Fruit fly (Drosophila melanogaster): ENCODE results near the gene obst-F.

- TF ChIP-seq Sox102F (GFP tag; optimal IDR thresholded peaks at IDR 0.05) (peak; percentile 30), CG34406 (GFP tag; optimal IDR thresholded peaks at IDR 0.05) (peak; percentile 33), CG11294 (GFP tag; IDR thresholded peaks at IDR 0.05) (no peak), CG3919 (GFP tag; optimal IDR thresholded peaks at IDR 0.05) (no peak), CG6792 (GFP tag; optimal IDR thresholded peaks at IDR 0.05) (no peak), topi (GFP tag; optimal IDR thresholded peaks at IDR 0.05) (no peak), vri (GFP tag; optimal IDR thresholded peaks at IDR 0.05) (peak; percentile 28), Ets21C (GFP tag; optimal IDR thresholded peaks at IDR 0.05) (no peak), Hr4 (GFP tag; optimal IDR thresholded peaks at IDR 0.05) (no peak), Hr39 (GFP tag; optimal IDR thresholded peaks at IDR 0.05) (no peak), ss (GFP tag; optimal IDR thresholded peaks at IDR 0.05) (peak; percentile 57 to 83), dac (GFP tag; optimal IDR thresholded peaks at IDR 0.05) (no peak), CG7368 (GFP tag; optimal IDR thresholded peaks at IDR 0.05) (no peak)
Measured at dm6 chr3L:20186294-20187020, 15.0 kb downstream of the obst-F start.
